Fruit fly (Drosophila melanogaster): ENCODE measurements around the gene ChLD3.

- TF ChIP-seq lola (GFP tag; optimal IDR thresholded peaks at IDR 0.05) (no peak), h (GFP tag; optimal IDR thresholded peaks at IDR 0.05) (no peak), jim (GFP tag; optimal IDR thresholded peaks at IDR 0.05) (no peak), Hr78 (GFP tag; optimal IDR thresholded peaks at IDR 0.05) (no peak), psq (GFP tag; optimal IDR thresholded peaks at IDR 0.05) (no peak), Dif (GFP tag; optimal IDR thresholded peaks at IDR 0.05; ENCODE audit: partially characterized antibody) (no peak), fru (GFP tag; optimal IDR thresholded peaks at IDR 0.05) (no peak), GATAd (GFP tag; optimal IDR thresholded peaks at IDR 0.05) (no peak), Vsx2 (GFP tag; optimal IDR thresholded peaks at IDR 0.05; ENCODE audit: partially characterized antibody) (no peak), dl (GFP tag; optimal IDR thresholded peaks at IDR 0.05; ENCODE audit: insufficient read depth in 1 of 2, partially characterized antibody in 2 of 2) (no peak), N (GFP tag; optimal IDR thresholded peaks at IDR 0.05) (no peak), OdsH (GFP tag; optimal IDR thresholded peaks at IDR 0.05) (no peak)
These were observed 29.0 kb upstream of the ChLD3 start for dm6 chr2L:16709693-16710092.

Measured in whole organism, wandering third instar larva.